Worm (Caenorhabditis elegans) whole organism, L4 larva: ENCODE results near the gene noca-1.

Experiments used
- nhr-6 ChIP-seq: fragments of 150-350 bp; optimal IDR thresholded peaks from 2 replicates; lab custom pipeline; 2014; ENCODE audit warnings: missing biosample characterization, missing genetic modification characterization
- pha-4 ChIP-seq, 2 experiments: fragments of 150-350 bp in 1 of 2; fragments of 200-800 bp in 1 of 2; sonication (Bioruptor generic) in 1 of 2; IDR thresholded peaks in 1 of 2; optimal IDR thresholded peaks in 1 of 2; 2 replicates each; pipeline versions ENCODE4 v1.3.6 to Lab custom; 2014 to 2022; ENCODE audit warnings: missing genetic modification characterization in 2 of 2, missing genetic modification reagents in 2 of 2, missing biosample characterization in 1 of 2, missing compliant biosample characterization in 1 of 2
- pqm-1 ChIP-seq: sonication (generic microtip); optimal IDR thresholded peaks from 2 replicates; lab custom pipeline; 2017; ENCODE audit warnings: missing biosample characterization, missing genetic modification characterization

ce11 chrV:13176814-13177213, 24.1 kb downstream of the noca-1 start:
- TF ChIP-seq nhr-6 (tag; lab: Kevin White, UChicago) (no peak), pqm-1 (tag; lab: Kevin White, UChicago) (no peak), pha-4 (GFP tag; IDR thresholded peaks at IDR 0.05; lab: Robert Waterston, UW) (no peak), pha-4 (tag; optimal IDR thresholded peaks at IDR 0.05; lab: Kevin White, UChicago) (no peak)
